Worm (Caenorhabditis elegans) whole organism, young adult: ENCODE results near the gene clc-13.

Experiments
- ceh-40 ChIP-seq: fragments of 200-800 bp; sonication (Bioruptor generic); IDR thresholded peaks from 2 replicates; pipeline ENCODE4 v1.3.6; 2022; ENCODE audit warnings: missing genetic modification characterization, missing compliant biosample characterization
- hlh-26 ChIP-seq: fragments of 200-800 bp; sonication (Bioruptor generic); conservative IDR thresholded peaks from 2 replicates; pipeline ENCODE4 v1.3.6; 2022; ENCODE audit warnings: missing genetic modification reagents, missing genetic modification characterization, missing compliant biosample characterization

DNA sequence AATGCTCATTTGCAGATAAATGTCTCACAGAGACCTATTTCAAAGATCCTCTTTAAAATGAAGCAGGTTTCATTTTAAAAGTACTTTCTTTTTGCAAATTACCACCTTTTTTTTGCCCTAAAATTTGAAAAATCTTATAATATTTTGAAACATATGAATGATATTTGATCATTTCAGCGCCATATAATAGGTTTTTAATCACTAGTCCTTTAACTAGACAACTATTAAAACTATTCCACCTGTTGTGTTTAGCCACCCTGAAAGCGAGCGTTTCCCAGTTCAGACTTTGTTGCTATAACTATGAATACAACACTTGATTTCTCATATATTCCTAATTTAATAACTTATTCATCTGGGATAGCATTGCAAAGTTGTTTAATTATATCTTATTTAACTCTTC, 22.5 kb upstream of the clc-13 start, which contains the start of gene srz-95:
- TF ChIP-seq ceh-40 = no peak
- no peak for TF ChIP-seq hlh-26 (GFP tag; lab: Robert Waterston, UW)
